Worm (Caenorhabditis elegans) whole organism, L3 larva: ENCODE results near the gene vha-6.

Experiments
- R02D3.7 ChIP-seq: fragments of 150-350 bp; optimal IDR thresholded peaks from 2 replicates; lab custom pipeline; 2014; ENCODE audit warnings: missing biosample characterization, missing genetic modification characterization
- ZK546.5 ChIP-seq: sonication (generic microtip); optimal IDR thresholded peaks from 2 replicates; lab custom pipeline; 2017; ENCODE audit warnings: missing biosample characterization, missing genetic modification characterization
- ceh-82 ChIP-seq: fragments of 150-350 bp; optimal IDR thresholded peaks from 2 replicates; lab custom pipeline; 2014; ENCODE audit warnings: missing biosample characterization, missing genetic modification characterization
- ceh-9 ChIP-seq: sonication (generic microtip); optimal IDR thresholded peaks from 2 replicates; lab custom pipeline; 2018; ENCODE audit warnings: missing biosample characterization, missing genetic modification characterization
- daf-12 ChIP-seq: fragments of 150-350 bp; optimal IDR thresholded peaks from 2 replicates; lab custom pipeline; 2014; ENCODE audit warnings: missing biosample characterization, missing genetic modification reagents, missing genetic modification characterization
- egl-27 ChIP-seq: sonication (generic microtip); optimal IDR thresholded peaks from 4 replicates; lab custom pipeline; 2017; ENCODE audit warnings: missing biosample characterization, missing genetic modification reagents, missing genetic modification characterization
- egl-5 ChIP-seq: fragments of 150-350 bp; optimal IDR thresholded peaks from 2 replicates; lab custom pipeline; 2017; ENCODE audit warnings: missing biosample characterization, missing genetic modification reagents, missing genetic modification characterization, inconsistent platforms
- elt-1 ChIP-seq: fragments of 150-350 bp; optimal IDR thresholded peaks from 2 replicates; lab custom pipeline; 2014; ENCODE audit warnings: missing biosample characterization, missing genetic modification characterization
- elt-2 ChIP-seq: sonication (generic microtip); optimal IDR thresholded peaks from 2 replicates; lab custom pipeline; 2016; ENCODE audit warnings: missing genetic modification reagents, mild to moderate bottlenecking, missing genetic modification characterization, missing compliant biosample characterization
- elt-3 ChIP-seq, 3 experiments: fragments of 150-350 bp in 1 of 3; sonication (generic microtip) in 2 of 3; optimal IDR thresholded peaks; 2 replicates in 2 of 3; 4 replicates in 1 of 3; lab custom pipeline; 2014 to 2017; ENCODE audit warnings: missing biosample characterization in 3 of 3, missing genetic modification characterization in 3 of 3
- eor-1 ChIP-seq, 2 experiments: fragments of 150-350 bp; optimal IDR thresholded peaks; 2 replicates each; lab custom pipeline; 2014 to 2018; ENCODE audit warnings: missing biosample characterization in 2 of 2, missing genetic modification characterization in 2 of 2
- fkh-10 ChIP-seq: sonication (generic microtip); optimal IDR thresholded peaks from 2 replicates; lab custom pipeline; 2017; ENCODE audit warnings: missing biosample characterization, missing genetic modification reagents, missing genetic modification characterization
- fos-1 ChIP-seq: fragments of 150-350 bp; optimal IDR thresholded peaks from 2 replicates; lab custom pipeline; 2014; ENCODE audit warnings: missing biosample characterization, missing genetic modification characterization
- hmg-11 ChIP-seq: sonication (generic microtip); optimal IDR thresholded peaks from 2 replicates; lab custom pipeline; 2016; ENCODE audit warnings: missing genetic modification characterization, missing compliant biosample characterization
- jun-1 ChIP-seq: fragments of 150-350 bp; optimal IDR thresholded peaks from 2 replicates; lab custom pipeline; 2014; ENCODE audit warnings: missing biosample characterization, missing genetic modification reagents, missing genetic modification characterization
- mdl-1 ChIP-seq: fragments of 150-350 bp; optimal IDR thresholded peaks from 2 replicates; lab custom pipeline; 2014; ENCODE audit warnings: missing biosample characterization, missing genetic modification characterization
- mml-1 ChIP-seq: fragments of 150-350 bp; sonication (generic microtip); optimal IDR thresholded peaks from 3 replicates; lab custom pipeline; 2014; ENCODE audit warnings: missing biosample characterization, missing genetic modification characterization
- nfya-1 ChIP-seq: sonication (generic microtip); optimal IDR thresholded peaks from 2 replicates; lab custom pipeline; 2017; ENCODE audit warnings: missing genetic modification characterization, mild to moderate bottlenecking, missing compliant biosample characterization, antibody characterized with exemption, moderate library complexity; ENCODE audit not compliant: insufficient read depth
- nhr-12 ChIP-seq: fragments of 150-350 bp; optimal IDR thresholded peaks from 2 replicates; lab custom pipeline; 2014; ENCODE audit warnings: missing biosample characterization, missing genetic modification characterization
- nhr-237 ChIP-seq: fragments of 150-350 bp; optimal IDR thresholded peaks from 2 replicates; lab custom pipeline; 2014; ENCODE audit warnings: missing biosample characterization, missing genetic modification characterization
- nhr-28 ChIP-seq: fragments of 150-350 bp; optimal IDR thresholded peaks from 2 replicates; lab custom pipeline; 2014; ENCODE audit warnings: missing biosample characterization, missing genetic modification characterization
- nhr-43 ChIP-seq: sonication (generic microtip); optimal IDR thresholded peaks from 2 replicates; lab custom pipeline; 2016; ENCODE audit warnings: mild to moderate bottlenecking, missing genetic modification characterization, missing compliant biosample characterization; ENCODE audit not compliant: poor library complexity, severe bottlenecking
- nhr-76 ChIP-seq: fragments of 150-350 bp; sonication (generic microtip); optimal IDR thresholded peaks from 5 replicates; lab custom pipeline; 2014; ENCODE audit warnings: missing biosample characterization, missing genetic modification characterization
- pha-4 ChIP-seq: fragments of 150-350 bp; optimal IDR thresholded peaks from 2 replicates; lab custom pipeline; 2014; ENCODE audit warnings: missing biosample characterization, missing genetic modification reagents, missing genetic modification characterization
- pqm-1 ChIP-seq: fragments of 150-350 bp; optimal IDR thresholded peaks from 2 replicates; lab custom pipeline; 2017; ENCODE audit warnings: missing biosample characterization, missing genetic modification characterization, inconsistent platforms
- sea-2 ChIP-seq: fragments of 150-350 bp; sonication (generic microtip); optimal IDR thresholded peaks from 4 replicates; lab custom pipeline; 2014; ENCODE audit warnings: missing biosample characterization, missing genetic modification reagents, missing genetic modification characterization
- skn-1 ChIP-seq: fragments of 150-350 bp; optimal IDR thresholded peaks from 2 replicates; lab custom pipeline; 2014; ENCODE audit warnings: missing biosample characterization, missing genetic modification characterization
- tbx-2 ChIP-seq: sonication (generic microtip); optimal IDR thresholded peaks from 2 replicates; lab custom pipeline; 2016; ENCODE audit warnings: mild to moderate bottlenecking, missing genetic modification characterization, missing compliant biosample characterization
- unc-62 ChIP-seq: fragments of 150-350 bp; sonication (generic microtip); optimal IDR thresholded peaks from 4 replicates; lab custom pipeline; 2014; ENCODE audit warnings: missing biosample characterization, missing genetic modification reagents, missing genetic modification characterization
- zag-1 ChIP-seq: fragments of 150-350 bp; optimal IDR thresholded peaks from 2 replicates; lab custom pipeline; 2014; ENCODE audit warnings: missing biosample characterization, missing genetic modification characterization
- ztf-11 ChIP-seq: fragments of 150-350 bp; optimal IDR thresholded peaks from 2 replicates; lab custom pipeline; 2014; ENCODE audit warnings: missing biosample characterization, missing genetic modification characterization
- ztf-4 ChIP-seq: fragments of 150-350 bp; optimal IDR thresholded peaks from 2 replicates; lab custom pipeline; 2014; ENCODE audit warnings: missing biosample characterization, missing genetic modification characterization

vha-6 gene

DNA sequence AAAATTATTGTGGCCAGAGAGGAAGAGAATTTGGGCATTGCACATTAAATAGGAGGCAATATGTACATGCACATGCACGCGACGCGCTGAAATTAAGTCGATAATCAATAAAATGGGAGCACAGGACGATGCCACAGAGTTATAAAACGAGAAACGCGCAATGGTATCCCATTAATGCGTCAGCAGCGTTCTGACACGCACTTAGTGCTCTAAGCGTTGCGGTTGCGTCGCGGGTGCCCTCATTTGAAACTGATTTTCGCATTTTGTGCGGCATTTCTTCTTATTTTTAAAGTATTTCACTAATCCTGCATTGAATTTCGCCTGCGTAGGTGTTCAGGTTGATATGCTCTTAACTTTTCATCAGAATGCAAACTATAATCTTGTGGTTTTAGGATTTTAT is 14.8 kb upstream of the vha-6 start, which contains the start of gene rsp-1 (continued):
- peak; percentile 88 for TF ChIP-seq nfya-1 (tag; lab: Kevin White, UChicago)
- TF ChIP-seq tbx-2 (tag; lab: Kevin White, UChicago), result peak; percentile 74
- TF ChIP-seq ceh-9 (tag; lab: Kevin White, UChicago), result no peak

DNA sequence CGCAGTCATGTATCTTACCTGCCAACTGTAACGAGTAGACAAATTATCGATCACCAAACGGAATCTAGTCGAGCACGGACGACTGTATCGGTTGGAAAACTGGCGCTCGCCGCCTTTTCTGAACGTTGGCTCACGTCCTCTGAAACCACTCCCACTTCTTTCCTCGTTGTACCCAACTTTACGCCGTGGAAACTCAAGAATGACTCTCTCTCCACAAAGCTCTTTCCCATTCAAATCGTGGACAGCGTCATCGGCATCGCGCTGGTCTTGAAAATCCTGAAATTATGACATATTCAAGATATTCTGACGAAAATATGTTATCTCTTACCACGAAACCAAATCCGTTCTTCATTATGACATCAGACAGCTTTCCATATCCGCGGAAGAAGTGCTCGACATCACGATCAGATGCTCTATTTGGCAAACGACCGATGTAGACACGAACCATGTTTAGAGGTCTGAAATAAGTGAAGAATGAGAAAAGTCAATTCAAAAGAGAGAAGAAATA is 14.3 kb upstream of the vha-6 start, which contains the start of gene rsp-2:
Gene rsp-2 (minus strand): TSS at position 458 of the 508 bp plus-strand sequence.
- TF ChIP-seq nhr-28, result no peak
- no peak for TF ChIP-seq fos-1 (tag; lab: Kevin White, UChicago)

DNA sequence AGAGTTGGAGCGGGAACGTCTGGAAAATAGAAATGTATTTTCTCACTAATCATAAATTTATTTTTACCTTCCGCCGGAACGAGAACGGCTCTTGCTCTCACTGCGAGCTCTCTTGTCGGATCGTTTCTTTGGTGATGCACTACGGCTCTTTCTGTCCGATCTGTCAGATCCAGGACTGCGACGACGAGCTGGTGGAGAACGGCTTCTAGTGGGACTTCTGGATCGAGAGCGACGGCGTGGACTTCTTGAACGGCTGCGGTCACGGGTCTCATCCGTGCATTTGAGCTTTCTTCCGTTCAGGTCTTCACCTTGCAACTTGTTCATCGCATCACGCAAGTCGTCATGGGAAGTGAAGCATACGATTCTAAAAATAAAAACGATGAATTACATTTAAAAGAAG is 13.5 kb upstream of the vha-6 start:
- no peak for TF ChIP-seq hmg-11
- no peak for TF ChIP-seq unc-62 (GFP tag; lab: Kevin White, UChicago)
- no peak for TF ChIP-seq elt-3 (tag; optimal IDR thresholded peaks at IDR 0.05; lab: Kevin White, UChicago)
- TF ChIP-seq ceh-82 (tag; lab: Kevin White, UChicago), result no peak
- TF ChIP-seq ztf-4 (tag; lab: Kevin White, UChicago), result no peak
- no peak for TF ChIP-seq ZK546.5
- no peak for TF ChIP-seq R02D3.7 (tag; lab: Kevin White, UChicago)
- TF ChIP-seq daf-12, result no peak
- no peak for TF ChIP-seq zag-1
- TF ChIP-seq jun-1 (tag; lab: Kevin White, UChicago), result no peak

DNA sequence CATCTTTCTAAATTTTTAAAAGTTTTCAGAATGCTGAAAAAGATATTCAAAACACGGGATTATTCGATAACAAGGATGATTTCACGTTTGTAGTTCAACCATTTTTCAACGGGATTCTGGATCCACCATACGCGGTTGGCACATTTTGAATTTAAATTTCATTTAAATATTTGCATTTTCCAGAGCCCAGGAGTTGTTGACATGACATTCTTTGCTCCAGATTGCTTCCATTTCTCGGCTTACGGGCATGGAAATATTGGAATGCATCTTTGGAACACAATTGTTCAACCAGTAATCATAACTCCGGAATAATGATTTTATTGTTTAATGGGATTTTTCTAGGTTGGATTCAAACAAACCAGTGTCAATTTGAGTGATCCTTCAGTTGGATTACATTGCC is 12.6 kb upstream of the vha-6 start:
- no peak for TF ChIP-seq pha-4

DNA sequence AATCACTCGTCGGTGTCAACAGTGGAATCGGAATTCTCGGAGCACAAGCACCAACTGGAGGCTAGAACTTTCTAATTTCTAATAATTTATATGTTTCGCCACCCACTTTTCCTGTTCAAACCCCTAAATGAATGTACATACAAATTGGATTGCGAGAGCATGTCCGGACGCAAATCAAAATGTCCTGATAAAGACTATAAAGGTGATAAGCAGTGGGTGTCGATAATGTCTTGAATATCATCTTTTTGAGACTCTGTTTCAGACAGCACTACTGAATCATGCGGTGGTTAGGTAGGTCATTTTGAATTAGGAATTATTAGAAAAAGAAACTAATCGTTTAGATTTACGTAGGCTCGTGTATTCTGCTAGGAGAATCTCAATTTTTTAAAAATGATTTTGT is 10.5 kb upstream of the vha-6 start, which contains the start of gene W02B12.1:
Gene W02B12.1 (plus strand): TSS at position 269 of the 400 bp plus-strand sequence.
- TF ChIP-seq elt-3 (tag; optimal IDR thresholded peaks at IDR 0.05; lab: Kevin White, UChicago) (no peak), ztf-11 (tag; lab: Kevin White, UChicago) (no peak), fos-1 (tag; lab: Kevin White, UChicago) (no peak), elt-2 (peak; percentile 77), pqm-1 (tag; lab: Kevin White, UChicago) (peak; percentile 72)

DNA sequence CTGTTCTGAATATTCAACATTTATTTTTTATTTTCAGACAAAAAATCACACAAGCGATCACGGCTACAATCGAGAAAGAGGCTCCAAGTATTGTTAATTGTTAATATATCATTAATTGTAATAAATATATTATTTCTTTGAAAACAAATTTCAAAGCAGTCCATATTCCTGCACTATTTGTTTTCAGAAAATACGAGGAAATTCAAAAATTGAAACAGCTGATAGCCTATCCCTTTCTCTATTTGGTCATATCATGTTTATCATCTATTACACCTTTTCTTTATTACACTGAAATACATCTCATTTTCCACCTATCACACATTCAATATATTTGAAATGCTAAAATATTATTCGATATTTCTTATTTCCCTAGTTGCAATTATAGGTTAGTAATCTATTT is 6.7 kb upstream of the vha-6 start, which contains the start of gene W02B12.13:
Gene W02B12.13 (plus strand): TSS at position 301 of the 400 bp plus-strand sequence.
- TF ChIP-seq sea-2 (GFP tag; lab: Kevin White, UChicago), result no peak
- no peak for TF ChIP-seq unc-62 (GFP tag; lab: Kevin White, UChicago)
- TF ChIP-seq elt-2, result no peak
- TF ChIP-seq skn-1 (tag; lab: Kevin White, UChicago), result no peak

DNA sequence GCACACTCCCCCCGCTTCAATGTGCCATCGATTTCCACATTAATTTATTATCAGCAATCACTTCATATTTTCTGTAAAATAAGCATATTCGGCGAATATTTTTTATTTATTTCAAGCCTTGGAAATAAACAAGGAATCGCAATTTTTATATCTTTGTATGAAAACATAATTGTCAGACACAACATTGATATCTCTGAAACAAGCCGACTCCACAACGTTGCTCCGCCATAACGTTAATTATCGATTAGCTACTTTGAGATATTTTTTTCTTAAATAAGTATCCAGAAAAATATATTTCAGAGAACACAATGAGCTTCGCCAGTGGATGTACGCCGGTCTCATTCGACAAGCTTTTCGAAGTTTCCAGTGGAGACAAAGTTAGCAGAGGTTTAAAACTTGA is 5.6 kb upstream of the vha-6 start, which contains the start of gene adbp-1:
Gene adbp-1 (plus strand): TSS at position 301 of the 400 bp plus-strand sequence.
- TF ChIP-seq egl-5 (no peak), tbx-2 (tag; lab: Kevin White, UChicago) (no peak)

DNA sequence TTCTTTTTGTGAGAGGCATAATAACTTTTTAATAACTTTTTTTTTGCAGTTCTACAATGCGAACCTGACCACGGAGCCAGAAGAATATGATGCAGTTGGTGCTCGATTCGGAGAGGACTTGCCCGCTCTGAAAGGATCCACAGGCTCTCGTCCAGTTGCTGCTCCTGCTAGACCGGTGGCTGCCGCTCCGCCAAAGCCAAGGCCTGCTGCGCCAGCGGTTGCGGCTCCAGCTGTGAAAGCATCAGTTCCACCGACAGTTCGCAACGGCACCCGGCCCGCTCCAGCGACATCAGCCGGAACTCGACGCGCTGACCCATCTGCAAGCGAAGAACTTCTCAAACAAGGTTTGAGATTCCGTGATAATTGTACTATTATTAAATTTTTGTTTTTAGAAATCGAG is 4.9 kb upstream of the vha-6 start:
- TF ChIP-seq jun-1 (tag; lab: Kevin White, UChicago) (no peak), pqm-1 (tag; lab: Kevin White, UChicago) (no peak), egl-27 (tag; lab: Kevin White, UChicago) (no peak), nfya-1 (tag; lab: Kevin White, UChicago) (no peak), hmg-11 (no peak), nhr-76 (tag; lab: Kevin White, UChicago) (no peak), nhr-43 (no peak), mml-1 (tag; lab: Kevin White, UChicago) (no peak), ceh-82 (tag; lab: Kevin White, UChicago) (no peak), pha-4 (no peak), mdl-1 (tag; lab: Kevin White, UChicago) (no peak), nhr-12 (tag; lab: Kevin White, UChicago) (no peak), nhr-237 (tag; lab: Kevin White, UChicago) (no peak), eor-1 (tag; optimal IDR thresholded peaks at IDR 0.05; lab: Kevin White, UChicago) (no peak), ztf-4 (tag; lab: Kevin White, UChicago) (no peak), elt-1 (tag; lab: Kevin White, UChicago) (no peak), fkh-10 (GFP tag; lab: Kevin White, UChicago) (no peak)
- TF ChIP-seq, all 47 proteins: peak for 0
